In genomic region chr3L:5625121-5625667, dm6 we compare ENCODE assay signal across 5 fruit fly cellular contexts.
TF ChIP-seq lines count a peak whose summit lies in the region.

No protein-coding gene starts in this region.

- TF ChIP-seq CTCF in whole organism, embryonic (GFP tag; optimal IDR thresholded peaks at IDR 0.05; lab: Kevin White, UChicago), result no peak

TF ChIP-seq in whole organism, 6 proteins besides CTCF, POLR2A, EP300 and RAD21:
- TF ChIP-seq EcR (GFP tag; optimal IDR thresholded peaks at IDR 0.05; lab: Kevin White, UChicago), result peak; percentile 62 to 86
- TF ChIP-seq usp (GFP tag; optimal IDR thresholded peaks at IDR 0.05; lab: Kevin White, UChicago), result no peak
- TF ChIP-seq CG8478 (optimal IDR thresholded peaks at IDR 0.05; lab: Kevin White, UChicago), result no peak
- TF ChIP-seq psq (optimal IDR thresholded peaks at IDR 0.05; lab: Kevin White, UChicago), result no peak
- TF ChIP-seq Dll (optimal IDR thresholded peaks at IDR 0.05; lab: Kevin White, UChicago), result no peak
- TF ChIP-seq pan (optimal IDR thresholded peaks at IDR 0.05; lab: Kevin White, UChicago), result no peak

TF ChIP-seq in whole organism, embryonic, 481 proteins besides CTCF, POLR2A, EP300 and RAD21:
- TF ChIP-seq Fer2 (tag; optimal IDR thresholded peaks at IDR 0.05; lab: Kevin White, UChicago) (no peak), CG2202 (tag; optimal IDR thresholded peaks at IDR 0.05; lab: Kevin White, UChicago) (no peak), ftz-f1 (GFP tag; optimal IDR thresholded peaks at IDR 0.05; lab: Kevin White, UChicago) (no peak), chinmo (GFP tag; IDR thresholded peaks at IDR 0.05; lab: Robert Waterston, UW; ENCODE audit: partially characterized antibody) (0 out of 4 replicates have a peak, but pooled peaks have one; percentile 9), D (optimal IDR thresholded peaks at IDR 0.05; lab: Kevin White, UChicago) (peak; percentile 35), D (GFP tag; optimal IDR thresholded peaks at IDR 0.05; lab: Kevin White, UChicago) (no peak), CG4360 (GFP tag; IDR thresholded peaks at IDR 0.05; lab: Robert Waterston, UW) (peak; percentile 94)

TF ChIP-seq in whole organism, prepupa, 60 proteins besides CTCF, POLR2A, EP300 and RAD21:
- TF ChIP-seq dsx (GFP tag; optimal IDR thresholded peaks at IDR 0.05; lab: Kevin White, UChicago; ENCODE audit: poor library complexity, severe bottlenecking), result no peak
- peak; percentile 36; the same call in 1 of the 3 replicates for TF ChIP-seq eg (GFP tag; IDR thresholded peaks at IDR 0.05; lab: Robert Waterston, UW)
- peak; percentile 65 for TF ChIP-seq CG6854 (GFP tag; optimal IDR thresholded peaks at IDR 0.05; lab: Kevin White, UChicago)
- no peak for TF ChIP-seq Gug (GFP tag; IDR thresholded peaks at IDR 0.05; lab: Robert Waterston, UW)
- TF ChIP-seq Blimp-1 (GFP tag; optimal IDR thresholded peaks at IDR 0.05; lab: Kevin White, UChicago), result peak; percentile 99
- peak; percentile 12 for TF ChIP-seq Eip78C (GFP tag; lab: Kevin White, UChicago)
- peak; percentile 17 for TF ChIP-seq Sox102F (GFP tag; optimal IDR thresholded peaks at IDR 0.05; lab: Kevin White, UChicago)
- no peak for TF ChIP-seq CG7368 (GFP tag; optimal IDR thresholded peaks at IDR 0.05; lab: Kevin White, UChicago)
- peak; percentile 27 for TF ChIP-seq Met (GFP tag; optimal IDR thresholded peaks at IDR 0.05; lab: Kevin White, UChicago)
- peak; percentile 1 for TF ChIP-seq Eip75B (GFP tag; optimal IDR thresholded peaks at IDR 0.05; lab: Kevin White, UChicago)
- TF ChIP-seq Sox14 (GFP tag; optimal IDR thresholded peaks at IDR 0.05; lab: Kevin White, UChicago), result peak; percentile 2
- TF ChIP-seq CG34406 (GFP tag; optimal IDR thresholded peaks at IDR 0.05; lab: Kevin White, UChicago), result no peak
- TF ChIP-seq svp (GFP tag; lab: Kevin White, UChicago), result peak; percentile 16

TF ChIP-seq in whole organism, pupa, 21 proteins besides CTCF, POLR2A, EP300 and RAD21:
- TF ChIP-seq EcR (GFP tag; optimal IDR thresholded peaks at IDR 0.05; lab: Kevin White, UChicago) (peak; percentile 2), Pif1B (GFP tag; optimal IDR thresholded peaks at IDR 0.05; lab: Kevin White, UChicago) (no peak), CG8159 (tag; optimal IDR thresholded peaks at IDR 0.05; lab: Kevin White, UChicago) (no peak), gl (tag; optimal IDR thresholded peaks at IDR 0.05; lab: Kevin White, UChicago) (no peak), Ets98B (GFP tag; IDR thresholded peaks at IDR 0.05; lab: Robert Waterston, UW) (0 out of 2 replicates have a peak, but pooled peaks have one; percentile 7), rn (GFP tag; IDR thresholded peaks at IDR 0.05; lab: Robert Waterston, UW) (no peak)

TF ChIP-seq in whole organism, wandering third instar larva, 38 proteins besides CTCF, POLR2A, EP300 and RAD21:
- TF ChIP-seq N (GFP tag; optimal IDR thresholded peaks at IDR 0.05; lab: Kevin White, UChicago) (no peak), dsf (GFP tag; optimal IDR thresholded peaks at IDR 0.05; lab: Kevin White, UChicago; ENCODE audit: borderline replicate concordance) (no peak), Abd-B (GFP tag; optimal IDR thresholded peaks at IDR 0.05; lab: Kevin White, UChicago) (no peak), Myc (optimal IDR thresholded peaks at IDR 0.05; lab: Kevin White, UChicago) (no peak), fru (GFP tag; optimal IDR thresholded peaks at IDR 0.05; lab: Kevin White, UChicago) (no peak), Sp1 (GFP tag; optimal IDR thresholded peaks at IDR 0.05; lab: Kevin White, UChicago) (no peak), usp (GFP tag; optimal IDR thresholded peaks at IDR 0.05; lab: Kevin White, UChicago) (no peak), psq (GFP tag; optimal IDR thresholded peaks at IDR 0.05; lab: Kevin White, UChicago) (peak; percentile 84), sage (GFP tag; optimal IDR thresholded peaks at IDR 0.05; lab: Kevin White, UChicago) (no peak)
